Worm (Caenorhabditis elegans) whole organism, L4/young adult: ENCODE data around the gene W07G4.7.

ENCODE experiments used
- W03F9.2 ChIP-seq: fragments of 150-350 bp; optimal IDR thresholded peaks from 2 replicates; lab custom pipeline; 2014; ENCODE audit warnings: missing biosample characterization, missing genetic modification characterization
- him-1 ChIP-seq: sonication (generic microtip); optimal IDR thresholded peaks from 2 replicates; lab custom pipeline; 2016; ENCODE audit warnings: missing genotype, missing genetic modification reagents, missing genetic modification characterization, missing compliant biosample characterization

DNA sequence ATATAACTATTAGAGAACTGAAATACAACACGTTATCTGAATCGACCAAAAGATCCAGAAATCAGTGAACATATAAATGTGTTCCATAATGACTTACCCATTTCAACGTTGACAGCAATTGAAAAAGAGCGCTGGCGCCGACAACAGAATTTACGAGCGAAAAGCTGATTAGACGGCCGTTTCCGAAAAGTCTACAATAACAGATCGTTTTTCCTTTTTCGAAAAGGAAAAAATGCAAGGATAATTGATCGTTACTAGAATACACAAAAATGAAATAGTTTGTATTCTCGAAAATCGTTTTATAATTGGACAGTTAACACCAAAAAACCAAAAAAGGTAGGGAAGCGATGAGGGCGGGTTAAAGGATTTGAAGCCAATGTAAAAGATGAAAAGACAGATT, 19.1 kb upstream of the W07G4.7 start, which contains the start of gene srr-1:
- TF ChIP-seq him-1, result no peak
- no peak for TF ChIP-seq W03F9.2 (tag; lab: Kevin White, UChicago)
